Worm (Caenorhabditis elegans) whole organism, L3 larva: ENCODE data around the gene erh-2.

Experiments
- R02D3.7 ChIP-seq: fragments of 150-350 bp; optimal IDR thresholded peaks from 2 replicates; lab custom pipeline; 2014; ENCODE audit warnings: missing biosample characterization, missing genetic modification characterization
- ZK546.5 ChIP-seq: sonication (generic microtip); optimal IDR thresholded peaks from 2 replicates; lab custom pipeline; 2017; ENCODE audit warnings: missing biosample characterization, missing genetic modification characterization
- aly-2 ChIP-seq: fragments of 150-350 bp; optimal IDR thresholded peaks from 2 replicates; lab custom pipeline; 2014; ENCODE audit warnings: missing biosample characterization, missing genetic modification characterization
- ama-1 ChIP-seq: fragments of 150-350 bp; optimal IDR thresholded peaks from 2 replicates; lab custom pipeline; 2018
- ceh-16 ChIP-seq: sonication (generic microtip); optimal IDR thresholded peaks from 2 replicates; lab custom pipeline; 2017; ENCODE audit warnings: missing biosample characterization, missing genetic modification characterization
- ceh-28 ChIP-seq: fragments of 150-350 bp; optimal IDR thresholded peaks from 2 replicates; lab custom pipeline; 2014; ENCODE audit warnings: missing biosample characterization, missing genetic modification reagents, missing genetic modification characterization
- ceh-82 ChIP-seq: fragments of 150-350 bp; optimal IDR thresholded peaks from 2 replicates; lab custom pipeline; 2014; ENCODE audit warnings: missing biosample characterization, missing genetic modification characterization
- ceh-9 ChIP-seq: sonication (generic microtip); optimal IDR thresholded peaks from 2 replicates; lab custom pipeline; 2018; ENCODE audit warnings: missing biosample characterization, missing genetic modification characterization
- daf-12 ChIP-seq: fragments of 150-350 bp; optimal IDR thresholded peaks from 2 replicates; lab custom pipeline; 2014; ENCODE audit warnings: missing biosample characterization, missing genetic modification reagents, missing genetic modification characterization
- egl-27 ChIP-seq: sonication (generic microtip); optimal IDR thresholded peaks from 4 replicates; lab custom pipeline; 2017; ENCODE audit warnings: missing biosample characterization, missing genetic modification reagents, missing genetic modification characterization
- egl-5 ChIP-seq: fragments of 150-350 bp; optimal IDR thresholded peaks from 2 replicates; lab custom pipeline; 2017; ENCODE audit warnings: missing biosample characterization, missing genetic modification reagents, missing genetic modification characterization, inconsistent platforms
- elt-1 ChIP-seq: fragments of 150-350 bp; optimal IDR thresholded peaks from 2 replicates; lab custom pipeline; 2014; ENCODE audit warnings: missing biosample characterization, missing genetic modification characterization
- elt-2 ChIP-seq: sonication (generic microtip); optimal IDR thresholded peaks from 2 replicates; lab custom pipeline; 2016; ENCODE audit warnings: missing genetic modification reagents, mild to moderate bottlenecking, missing genetic modification characterization, missing compliant biosample characterization
- elt-3 ChIP-seq, 3 experiments: fragments of 150-350 bp in 1 of 3; sonication (generic microtip) in 2 of 3; optimal IDR thresholded peaks; 2 replicates in 2 of 3; 4 replicates in 1 of 3; lab custom pipeline; 2014 to 2017; ENCODE audit warnings: missing biosample characterization in 3 of 3, missing genetic modification characterization in 3 of 3
- eor-1 ChIP-seq, 2 experiments: fragments of 150-350 bp; optimal IDR thresholded peaks; 2 replicates each; lab custom pipeline; 2014 to 2018; ENCODE audit warnings: missing biosample characterization in 2 of 2, missing genetic modification characterization in 2 of 2
- fkh-10 ChIP-seq: sonication (generic microtip); optimal IDR thresholded peaks from 2 replicates; lab custom pipeline; 2017; ENCODE audit warnings: missing biosample characterization, missing genetic modification reagents, missing genetic modification characterization
- fkh-2 ChIP-seq: fragments of 150-350 bp; optimal IDR thresholded peaks from 2 replicates; lab custom pipeline; 2014; ENCODE audit warnings: missing biosample characterization, missing genetic modification reagents, missing genetic modification characterization
- fos-1 ChIP-seq: fragments of 150-350 bp; optimal IDR thresholded peaks from 2 replicates; lab custom pipeline; 2014; ENCODE audit warnings: missing biosample characterization, missing genetic modification characterization
- hmg-11 ChIP-seq: sonication (generic microtip); optimal IDR thresholded peaks from 2 replicates; lab custom pipeline; 2016; ENCODE audit warnings: missing genetic modification characterization, missing compliant biosample characterization
- jun-1 ChIP-seq: fragments of 150-350 bp; optimal IDR thresholded peaks from 2 replicates; lab custom pipeline; 2014; ENCODE audit warnings: missing biosample characterization, missing genetic modification reagents, missing genetic modification characterization
- lin-15B ChIP-seq: fragments of 150-350 bp; optimal IDR thresholded peaks from 2 replicates; lab custom pipeline; 2014; ENCODE audit warnings: missing biosample characterization, missing genetic modification characterization
- lin-39 ChIP-seq: fragments of 150-350 bp; optimal IDR thresholded peaks from 2 replicates; lab custom pipeline; 2018; ENCODE audit warnings: missing biosample characterization, missing genetic modification reagents, missing genetic modification characterization
- lsy-12 ChIP-seq: sonication (generic microtip); optimal IDR thresholded peaks from 2 replicates; lab custom pipeline; 2016; ENCODE audit warnings: mild to moderate bottlenecking, missing genetic modification characterization, missing compliant biosample characterization
- mdl-1 ChIP-seq: fragments of 150-350 bp; optimal IDR thresholded peaks from 2 replicates; lab custom pipeline; 2014; ENCODE audit warnings: missing biosample characterization, missing genetic modification characterization
- mml-1 ChIP-seq: fragments of 150-350 bp; sonication (generic microtip); optimal IDR thresholded peaks from 3 replicates; lab custom pipeline; 2014; ENCODE audit warnings: missing biosample characterization, missing genetic modification characterization
- nfya-1 ChIP-seq: sonication (generic microtip); optimal IDR thresholded peaks from 2 replicates; lab custom pipeline; 2017; ENCODE audit warnings: missing genetic modification characterization, mild to moderate bottlenecking, missing compliant biosample characterization, antibody characterized with exemption, moderate library complexity; ENCODE audit not compliant: insufficient read depth
- nhr-11 ChIP-seq: fragments of 150-350 bp; optimal IDR thresholded peaks from 2 replicates; lab custom pipeline; 2014; ENCODE audit warnings: missing biosample characterization, missing genetic modification characterization
- nhr-12 ChIP-seq: fragments of 150-350 bp; optimal IDR thresholded peaks from 2 replicates; lab custom pipeline; 2014; ENCODE audit warnings: missing biosample characterization, missing genetic modification characterization
- nhr-23 ChIP-seq: fragments of 150-350 bp; optimal IDR thresholded peaks from 2 replicates; lab custom pipeline; 2014; ENCODE audit warnings: missing biosample characterization, missing genetic modification reagents, missing genetic modification characterization
- nhr-237 ChIP-seq: fragments of 150-350 bp; optimal IDR thresholded peaks from 2 replicates; lab custom pipeline; 2014; ENCODE audit warnings: missing biosample characterization, missing genetic modification characterization
- nhr-25 ChIP-seq: sonication (generic microtip); optimal IDR thresholded peaks from 2 replicates; lab custom pipeline; 2017; ENCODE audit warnings: missing biosample characterization, missing genetic modification characterization
- nhr-28 ChIP-seq: fragments of 150-350 bp; optimal IDR thresholded peaks from 2 replicates; lab custom pipeline; 2014; ENCODE audit warnings: missing biosample characterization, missing genetic modification characterization
- nhr-43 ChIP-seq: sonication (generic microtip); optimal IDR thresholded peaks from 2 replicates; lab custom pipeline; 2016; ENCODE audit warnings: mild to moderate bottlenecking, missing genetic modification characterization, missing compliant biosample characterization; ENCODE audit not compliant: poor library complexity, severe bottlenecking
- nhr-67 ChIP-seq: fragments of 150-350 bp; optimal IDR thresholded peaks from 2 replicates; lab custom pipeline; 2014; ENCODE audit warnings: missing biosample characterization, missing genetic modification characterization
- nhr-76 ChIP-seq: fragments of 150-350 bp; sonication (generic microtip); optimal IDR thresholded peaks from 5 replicates; lab custom pipeline; 2014; ENCODE audit warnings: missing biosample characterization, missing genetic modification characterization
- nhr-77 ChIP-seq: fragments of 150-350 bp; optimal IDR thresholded peaks from 2 replicates; lab custom pipeline; 2014; ENCODE audit warnings: missing biosample characterization, missing genetic modification characterization
- pha-4 ChIP-seq: fragments of 150-350 bp; optimal IDR thresholded peaks from 2 replicates; lab custom pipeline; 2014; ENCODE audit warnings: missing biosample characterization, missing genetic modification reagents, missing genetic modification characterization
- pqm-1 ChIP-seq: fragments of 150-350 bp; optimal IDR thresholded peaks from 2 replicates; lab custom pipeline; 2017; ENCODE audit warnings: missing biosample characterization, missing genetic modification characterization, inconsistent platforms
- sea-2 ChIP-seq: fragments of 150-350 bp; sonication (generic microtip); optimal IDR thresholded peaks from 4 replicates; lab custom pipeline; 2014; ENCODE audit warnings: missing biosample characterization, missing genetic modification reagents, missing genetic modification characterization
- skn-1 ChIP-seq: fragments of 150-350 bp; optimal IDR thresholded peaks from 2 replicates; lab custom pipeline; 2014; ENCODE audit warnings: missing biosample characterization, missing genetic modification characterization
- snpc-4 ChIP-seq: fragments of 150-350 bp; optimal IDR thresholded peaks from 2 replicates; lab custom pipeline; 2014; ENCODE audit warnings: missing biosample characterization, missing genetic modification characterization
- tbx-2 ChIP-seq: sonication (generic microtip); optimal IDR thresholded peaks from 2 replicates; lab custom pipeline; 2016; ENCODE audit warnings: mild to moderate bottlenecking, missing genetic modification characterization, missing compliant biosample characterization
- unc-39 ChIP-seq: sonication (generic microtip); optimal IDR thresholded peaks from 4 replicates; lab custom pipeline; 2017; ENCODE audit warnings: missing biosample characterization, missing genetic modification characterization
- unc-62 ChIP-seq: fragments of 150-350 bp; sonication (generic microtip); optimal IDR thresholded peaks from 4 replicates; lab custom pipeline; 2014; ENCODE audit warnings: missing biosample characterization, missing genetic modification reagents, missing genetic modification characterization
- zag-1 ChIP-seq: fragments of 150-350 bp; optimal IDR thresholded peaks from 2 replicates; lab custom pipeline; 2014; ENCODE audit warnings: missing biosample characterization, missing genetic modification characterization
- ztf-11 ChIP-seq: fragments of 150-350 bp; optimal IDR thresholded peaks from 2 replicates; lab custom pipeline; 2014; ENCODE audit warnings: missing biosample characterization, missing genetic modification characterization
- ztf-4 ChIP-seq: fragments of 150-350 bp; optimal IDR thresholded peaks from 2 replicates; lab custom pipeline; 2014; ENCODE audit warnings: missing biosample characterization, missing genetic modification characterization

erh-2 gene

DNA sequence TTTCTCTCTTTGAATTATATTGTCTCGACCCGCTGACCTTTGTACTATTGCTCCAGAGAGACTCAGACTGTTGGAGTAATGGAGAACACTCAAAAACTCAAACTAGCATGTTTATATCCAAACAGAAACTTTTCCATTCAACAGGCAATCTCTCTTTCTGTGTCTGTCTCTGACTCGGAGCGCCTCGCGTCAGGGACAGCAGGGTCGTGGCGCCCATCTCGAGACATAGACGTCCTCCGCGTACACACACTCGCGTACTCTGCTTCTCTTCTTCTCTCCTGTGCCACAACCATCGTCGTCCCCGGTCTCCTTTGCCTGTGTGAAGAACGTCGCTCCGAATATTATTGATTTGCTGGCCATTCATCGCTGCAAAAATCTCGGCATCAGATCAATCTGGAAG is 41.1 kb upstream of the erh-2 start:
- TF ChIP-seq nhr-77 (tag; lab: Kevin White, UChicago) (no peak), nhr-67 (tag; lab: Kevin White, UChicago) (no peak), ceh-82 (tag; lab: Kevin White, UChicago) (no peak), nhr-76 (no peak), nhr-43 (peak; percentile 11), nhr-25 (peak; percentile 79), ZK546.5 (tag; lab: Kevin White, UChicago) (no peak), snpc-4 (peak; percentile 38), ceh-9 (tag; lab: Kevin White, UChicago) (no peak), nhr-11 (tag; lab: Kevin White, UChicago) (no peak), nhr-23 (tag; lab: Kevin White, UChicago) (peak; percentile 61), unc-62 (GFP tag; lab: Kevin White, UChicago) (no peak), skn-1 (tag; lab: Kevin White, UChicago) (no peak), fkh-2 (tag; lab: Kevin White, UChicago) (peak; percentile 19), zag-1 (no peak), nhr-28 (no peak), R02D3.7 (tag; lab: Kevin White, UChicago) (peak; percentile 52), pha-4 (tag; lab: Kevin White, UChicago) (peak; percentile 94), pqm-1 (peak; percentile 81), fkh-10 (GFP tag; lab: Kevin White, UChicago) (no peak), elt-3 (tag; optimal IDR thresholded peaks at IDR 0.05; lab: Kevin White, UChicago) (no peak), ceh-16 (tag; lab: Kevin White, UChicago) (no peak), elt-1 (tag; lab: Kevin White, UChicago) (no peak), nfya-1 (peak; percentile 81), lsy-12 (tag; lab: Kevin White, UChicago) (peak; percentile 48), nhr-12 (no peak), lin-15B (tag; lab: Kevin White, UChicago) (peak; percentile 72), mdl-1 (tag; lab: Kevin White, UChicago) (peak; percentile 16), elt-2 (peak; percentile 80), ztf-4 (no peak), ztf-11 (tag; lab: Kevin White, UChicago) (no peak), fos-1 (no peak), ceh-28 (tag; lab: Kevin White, UChicago) (peak; percentile 50), egl-27 (tag; lab: Kevin White, UChicago) (no peak), nhr-237 (no peak), mml-1 (tag; lab: Kevin White, UChicago) (no peak), sea-2 (GFP tag; lab: Kevin White, UChicago) (no peak), eor-1 (tag; optimal IDR thresholded peaks at IDR 0.05; lab: Kevin White, UChicago) (no peak), tbx-2 (tag; lab: Kevin White, UChicago) (no peak), jun-1 (tag; lab: Kevin White, UChicago) (peak; percentile 44), unc-39 (tag; lab: Kevin White, UChicago) (no peak), hmg-11 (tag; lab: Kevin White, UChicago) (peak; percentile 91), aly-2 (tag; lab: Kevin White, UChicago) (no peak), ama-1 (lab: Kevin White, UChicago) (peak; percentile 19), lin-39 (tag; lab: Kevin White, UChicago) (peak; percentile 87), daf-12 (tag; lab: Kevin White, UChicago) (no peak), egl-5 (tag; lab: Kevin White, UChicago) (peak; percentile 27)

DNA sequence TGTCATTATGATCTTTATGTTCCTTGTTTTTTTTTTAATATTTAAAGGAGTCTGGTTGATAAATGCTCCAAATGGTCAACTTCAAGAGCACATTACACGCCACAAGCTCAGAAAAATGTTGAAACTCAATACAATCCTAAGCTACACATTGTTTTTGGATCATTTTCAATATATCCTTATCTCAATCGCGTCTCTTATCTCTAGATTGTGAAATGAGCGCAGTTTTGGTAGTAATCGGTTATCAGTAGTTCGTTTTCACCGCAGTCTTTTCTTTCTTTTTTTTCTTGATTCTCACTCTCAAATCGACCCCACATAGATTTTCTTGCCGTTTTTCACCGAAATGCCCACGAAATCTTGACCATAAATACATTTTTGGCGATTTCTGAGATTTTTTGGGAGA is 40.2 kb upstream of the erh-2 start:
- TF ChIP-seq mml-1 (tag; lab: Kevin White, UChicago), result no peak
- no peak for TF ChIP-seq tbx-2 (tag; lab: Kevin White, UChicago)
- peak; percentile 56 for TF ChIP-seq elt-2
- no peak for TF ChIP-seq nhr-67 (tag; lab: Kevin White, UChicago)
- TF ChIP-seq nhr-77 (tag; lab: Kevin White, UChicago), result no peak
- TF ChIP-seq ceh-16 (tag; lab: Kevin White, UChicago), result no peak
